Worm (Caenorhabditis elegans) whole organism, early embryonic: ENCODE data around the gene nfx-1.

Source experiments
- B0310.2 ChIP-seq: sonication (generic microtip); optimal IDR thresholded peaks from 2 replicates; lab custom pipeline; 2016; ENCODE audit warnings: mild to moderate bottlenecking, missing genetic modification characterization, missing compliant biosample characterization
- F13C5.2 ChIP-seq: sonication (generic microtip); optimal IDR thresholded peaks from 2 replicates; lab custom pipeline; 2017; ENCODE audit warnings: mild to moderate bottlenecking, missing genetic modification characterization, inconsistent platforms, missing compliant biosample characterization
- aly-1 ChIP-seq: sonication (generic microtip); optimal IDR thresholded peaks from 2 replicates; lab custom pipeline; 2016; ENCODE audit warnings: missing genetic modification characterization, missing compliant biosample characterization
- ama-1 ChIP-seq: fragments of 150-350 bp; optimal IDR thresholded peaks from 2 replicates; lab custom pipeline; 2014
- ceh-13 ChIP-seq: fragments of 200-800 bp; sonication (Bioruptor generic); optimal IDR thresholded peaks from 2 replicates; lab custom pipeline; 2018; ENCODE audit warnings: mild to moderate bottlenecking, missing genetic modification characterization, missing compliant biosample characterization
- ceh-36 ChIP-seq: sonication (generic microtip); optimal IDR thresholded peaks from 2 replicates; lab custom pipeline; 2016; ENCODE audit warnings: missing genetic modification characterization, inconsistent platforms, missing compliant biosample characterization
- ets-7 ChIP-seq: sonication (generic microtip); optimal IDR thresholded peaks from 2 replicates; lab custom pipeline; 2016; ENCODE audit warnings: missing genotype, missing genetic modification characterization, missing compliant biosample characterization
- flt-1 ChIP-seq: fragments of 200-800 bp; sonication (Bioruptor generic); IDR thresholded peaks from 2 replicates; pipeline ENCODE4 v1.3.6; 2022; ENCODE audit warnings: missing genetic modification characterization, missing compliant biosample characterization
- hmbx-1 ChIP-seq: sonication (generic microtip); optimal IDR thresholded peaks from 2 replicates; lab custom pipeline; 2016; ENCODE audit warnings: mild to moderate bottlenecking, missing genetic modification characterization, missing compliant biosample characterization
- hmg-4 ChIP-seq: fragments of 200-800 bp; sonication (Bioruptor generic); optimal IDR thresholded peaks from 2 replicates; lab custom pipeline; 2018; ENCODE audit warnings: mild to moderate bottlenecking, missing genetic modification characterization, missing compliant biosample characterization
- hnd-1 ChIP-seq: sonication (generic microtip); optimal IDR thresholded peaks from 2 replicates; lab custom pipeline; 2016; ENCODE audit warnings: missing genetic modification characterization, missing compliant biosample characterization
- pes-1 ChIP-seq: fragments of 200-800 bp; sonication (Bioruptor generic); IDR thresholded peaks from 2 replicates; pipeline ENCODE4 v1.3.6; 2022; ENCODE audit warnings: missing genetic modification reagents, missing genetic modification characterization, missing compliant biosample characterization
- scrt-1 ChIP-seq: fragments of 200-800 bp; sonication (Bioruptor generic); IDR thresholded peaks from 2 replicates; pipeline ENCODE4 v1.3.6; 2022; ENCODE audit warnings: missing genetic modification characterization, missing compliant biosample characterization
- sea-1 ChIP-seq: fragments of 200-800 bp; sonication (Bioruptor generic); conservative IDR thresholded peaks from 2 replicates; pipeline ENCODE4 v1.3.6; 2022; ENCODE audit warnings: missing genetic modification characterization, missing compliant biosample characterization
- tbx-11 ChIP-seq: fragments of 200-800 bp; sonication (Bioruptor generic); IDR thresholded peaks from 2 replicates; pipeline ENCODE4 v1.3.6; 2022; ENCODE audit warnings: missing genetic modification characterization, missing compliant biosample characterization
- tbx-37 ChIP-seq: fragments of 200-800 bp; sonication (Bioruptor generic); conservative IDR thresholded peaks from 2 replicates; pipeline ENCODE4 v1.3.6; 2022; ENCODE audit warnings: missing genetic modification reagents, missing genetic modification characterization, missing compliant biosample characterization
- tra-4 ChIP-seq: sonication (generic microtip); optimal IDR thresholded peaks from 2 replicates; lab custom pipeline; 2017; ENCODE audit warnings: missing genetic modification characterization, missing compliant biosample characterization

Gene nfx-1

ce11 chrIII:6355359-6355758 lies 19.8 kb upstream of the nfx-1 start:
- TF ChIP-seq hnd-1 (no peak), aly-1 (tag; lab: Kevin White, UChicago) (no peak), F13C5.2 (tag; lab: Kevin White, UChicago) (no peak), scrt-1 (GFP tag; lab: Robert Waterston, UW) (no peak)

ce11 chrIII:6356007-6356406 lies 19.2 kb upstream of the nfx-1 start:
- TF ChIP-seq ama-1 (lab: Kevin White, UChicago): no peak
- TF ChIP-seq ceh-36 (tag; lab: Kevin White, UChicago): no peak
- no peak for TF ChIP-seq sea-1 (GFP tag; lab: Robert Waterston, UW)
- TF ChIP-seq ceh-13 (GFP tag; lab: Kevin White, UChicago): no peak
- TF ChIP-seq pes-1 (GFP tag; lab: Robert Waterston, UW): no peak
- no peak for TF ChIP-seq hnd-1
- no peak for TF ChIP-seq scrt-1 (GFP tag; lab: Robert Waterston, UW)
- TF ChIP-seq hmg-4: no peak
- no peak for TF ChIP-seq tbx-11 (GFP tag; lab: Robert Waterston, UW)

- TF ChIP-seq B0310.2 (tag; lab: Kevin White, UChicago) (no peak), hnd-1 (no peak), hmg-4 (no peak), scrt-1 (GFP tag; lab: Robert Waterston, UW) (no peak), flt-1 (GFP tag; lab: Robert Waterston, UW) (no peak), ama-1 (lab: Kevin White, UChicago) (no peak), tbx-37 (GFP tag; lab: Robert Waterston, UW) (no peak), ets-7 (tag; lab: Kevin White, UChicago) (no peak), F13C5.2 (tag; lab: Kevin White, UChicago) (no peak), hmbx-1 (no peak), pes-1 (GFP tag; lab: Robert Waterston, UW) (no peak)
Observed at ce11 chrIII:6356764-6357163, 18.4 kb upstream of the nfx-1 start.

- TF ChIP-seq sea-1 (GFP tag; lab: Robert Waterston, UW): no peak
- no peak for TF ChIP-seq tbx-11 (GFP tag; lab: Robert Waterston, UW)
- TF ChIP-seq ceh-36 (tag; lab: Kevin White, UChicago): no peak
- TF ChIP-seq ceh-13 (GFP tag; lab: Kevin White, UChicago): no peak
- no peak for TF ChIP-seq hmg-4
- no peak for TF ChIP-seq hmbx-1
- TF ChIP-seq ets-7 (tag; lab: Kevin White, UChicago): no peak
- TF ChIP-seq tra-4 (tag; lab: Kevin White, UChicago): no peak
- TF ChIP-seq tbx-37 (GFP tag; lab: Robert Waterston, UW): no peak
- no peak for TF ChIP-seq F13C5.2 (tag; lab: Kevin White, UChicago)
- TF ChIP-seq aly-1 (tag; lab: Kevin White, UChicago): no peak
- TF ChIP-seq scrt-1 (GFP tag; lab: Robert Waterston, UW): no peak
- no peak for TF ChIP-seq flt-1 (GFP tag; lab: Robert Waterston, UW)
- no peak for TF ChIP-seq pes-1 (GFP tag; lab: Robert Waterston, UW)
- TF ChIP-seq B0310.2 (tag; lab: Kevin White, UChicago): no peak
- no peak for TF ChIP-seq ama-1 (lab: Kevin White, UChicago)
- TF ChIP-seq hnd-1: no peak
Observed at ce11 chrIII:6358704-6359103, 16.5 kb upstream of the nfx-1 start.

ce11 chrIII:6359171-6359854 lies 15.9 kb upstream of the nfx-1 start:
- TF ChIP-seq tbx-11 (GFP tag; lab: Robert Waterston, UW) (0 out of 2 replicates have a peak, but pooled peaks have one; percentile 16), tbx-37 (GFP tag; lab: Robert Waterston, UW) (no peak)

- TF ChIP-seq flt-1 (GFP tag; lab: Robert Waterston, UW): no peak
- TF ChIP-seq B0310.2 (tag; lab: Kevin White, UChicago): no peak
- no peak for TF ChIP-seq aly-1 (tag; lab: Kevin White, UChicago)
- no peak for TF ChIP-seq ets-7 (tag; lab: Kevin White, UChicago)
- no peak for TF ChIP-seq ceh-13 (GFP tag; lab: Kevin White, UChicago)
- no peak for TF ChIP-seq ceh-36 (tag; lab: Kevin White, UChicago)
- TF ChIP-seq tbx-37 (GFP tag; lab: Robert Waterston, UW): no peak
Observed at ce11 chrIII:6360114-6360513, 15.1 kb upstream of the nfx-1 start.

- TF ChIP-seq aly-1 (tag; lab: Kevin White, UChicago) (no peak), hnd-1 (no peak), flt-1 (GFP tag; lab: Robert Waterston, UW) (no peak), tra-4 (tag; lab: Kevin White, UChicago) (no peak), B0310.2 (tag; lab: Kevin White, UChicago) (no peak), tbx-11 (GFP tag; lab: Robert Waterston, UW) (no peak), ama-1 (lab: Kevin White, UChicago) (no peak), scrt-1 (GFP tag; lab: Robert Waterston, UW) (no peak), hmg-4 (no peak), hmbx-1 (no peak), ceh-13 (GFP tag; lab: Kevin White, UChicago) (no peak), tbx-37 (GFP tag; lab: Robert Waterston, UW) (no peak), ets-7 (tag; lab: Kevin White, UChicago) (no peak)
Observed at ce11 chrIII:6360825-6361224, 14.4 kb upstream of the nfx-1 start.

ce11 chrIII:6361560-6361959 lies 13.6 kb upstream of the nfx-1 start:
- no peak for TF ChIP-seq hmbx-1
- no peak for TF ChIP-seq aly-1 (tag; lab: Kevin White, UChicago)
- no peak for TF ChIP-seq ets-7 (tag; lab: Kevin White, UChicago)
- TF ChIP-seq hnd-1: no peak
- TF ChIP-seq ama-1 (lab: Kevin White, UChicago): no peak
- no peak for TF ChIP-seq ceh-36 (tag; lab: Kevin White, UChicago)
- no peak for TF ChIP-seq tra-4 (tag; lab: Kevin White, UChicago)
- TF ChIP-seq F13C5.2 (tag; lab: Kevin White, UChicago): no peak
- TF ChIP-seq tbx-11 (GFP tag; lab: Robert Waterston, UW): no peak
- TF ChIP-seq hmg-4: no peak
- TF ChIP-seq tbx-37 (GFP tag; lab: Robert Waterston, UW): no peak
- TF ChIP-seq ceh-13 (GFP tag; lab: Kevin White, UChicago): no peak
- TF ChIP-seq pes-1 (GFP tag; lab: Robert Waterston, UW): no peak
